Fruit fly (Drosophila melanogaster) whole organism: Measurements from ENCODE around the gene CG32507.

Experiments used
- CG8478 ChIP-seq: fragments of >200 bp; optimal IDR thresholded peaks from 2 replicates; lab custom pipeline; 2018; ENCODE audit warnings: inconsistent platforms
- Dll ChIP-seq: fragments of >200 bp; optimal IDR thresholded peaks from 2 replicates; lab custom pipeline; 2017
- EcR ChIP-seq, 2 experiments: fragments of >200 bp; optimal IDR thresholded peaks; 2 replicates each; lab custom pipeline; 2017; ENCODE audit warnings: missing biosample characterization in 2 of 2, missing genetic modification characterization in 2 of 2, missing genetic modification reagents in 2 of 2
- pan ChIP-seq: fragments of >200 bp; optimal IDR thresholded peaks from 2 replicates; lab custom pipeline; 2017
- psq ChIP-seq: fragments of >200 bp; optimal IDR thresholded peaks from 2 replicates; lab custom pipeline; 2017
- usp ChIP-seq: fragments of >200 bp; optimal IDR thresholded peaks from 2 replicates; lab custom pipeline; 2017; ENCODE audit warnings: missing biosample characterization, missing genetic modification characterization, mixed read lengths

Gene CG32507

DNA sequence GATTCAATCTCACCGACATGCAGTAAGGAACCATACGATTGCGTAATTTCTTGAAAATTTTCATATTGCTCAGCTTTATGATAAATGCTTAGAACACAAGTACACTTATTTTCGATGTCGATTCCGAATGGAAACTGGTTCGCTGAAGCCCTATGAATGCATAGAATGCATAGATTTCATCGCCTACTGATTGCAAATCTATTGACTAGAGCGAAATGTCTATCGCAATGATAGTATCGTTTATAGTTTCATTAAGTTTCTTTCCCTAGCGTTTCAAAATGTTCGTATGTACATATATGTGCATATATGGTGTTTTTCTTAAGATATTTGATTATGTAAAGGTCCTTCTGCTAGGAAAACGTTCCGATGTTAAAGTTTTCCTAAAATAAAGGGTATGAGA is at the start of gene CG32507:
Gene CG32507, minus strand, starts transcription at position 101 of the 400 bp plus-strand sequence.
- no peak for TF ChIP-seq pan (lab: Kevin White, UChicago)
- TF ChIP-seq psq (lab: Kevin White, UChicago) = no peak
- no peak for TF ChIP-seq Dll (lab: Kevin White, UChicago)
- TF ChIP-seq CG8478 (lab: Kevin White, UChicago) = no peak
- no peak for TF ChIP-seq EcR (GFP tag; optimal IDR thresholded peaks at IDR 0.05; lab: Kevin White, UChicago)
- no peak for TF ChIP-seq usp (GFP tag; lab: Kevin White, UChicago)

DNA sequence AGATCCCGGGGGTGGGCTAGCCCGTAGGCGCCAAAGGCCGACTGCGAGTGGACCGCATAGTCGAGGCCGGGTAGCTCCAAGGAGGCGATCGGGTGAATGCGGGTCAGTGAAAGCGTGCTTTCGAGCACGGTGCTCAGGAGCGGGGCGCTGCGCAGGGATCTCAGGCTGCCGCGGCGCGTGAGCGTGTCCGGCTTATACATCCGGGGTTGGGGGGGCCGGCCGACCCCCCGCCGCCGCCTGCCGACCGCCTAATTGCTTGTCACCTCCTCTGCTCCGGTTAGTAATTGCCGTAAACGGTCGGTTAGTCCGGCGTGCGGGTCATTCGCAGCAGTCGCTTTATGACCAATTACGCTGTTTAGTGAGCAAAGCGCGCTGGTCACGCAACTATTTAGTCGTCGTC is 45.1 kb upstream of the CG32507 start:
- no peak for TF ChIP-seq pan (lab: Kevin White, UChicago)
- TF ChIP-seq usp (GFP tag; lab: Kevin White, UChicago) = no peak
- TF ChIP-seq EcR (GFP tag; optimal IDR thresholded peaks at IDR 0.05; lab: Kevin White, UChicago) = no peak
- no peak for TF ChIP-seq psq (lab: Kevin White, UChicago)
- TF ChIP-seq Dll (lab: Kevin White, UChicago) = no peak
- no peak for TF ChIP-seq CG8478 (lab: Kevin White, UChicago)

DNA sequence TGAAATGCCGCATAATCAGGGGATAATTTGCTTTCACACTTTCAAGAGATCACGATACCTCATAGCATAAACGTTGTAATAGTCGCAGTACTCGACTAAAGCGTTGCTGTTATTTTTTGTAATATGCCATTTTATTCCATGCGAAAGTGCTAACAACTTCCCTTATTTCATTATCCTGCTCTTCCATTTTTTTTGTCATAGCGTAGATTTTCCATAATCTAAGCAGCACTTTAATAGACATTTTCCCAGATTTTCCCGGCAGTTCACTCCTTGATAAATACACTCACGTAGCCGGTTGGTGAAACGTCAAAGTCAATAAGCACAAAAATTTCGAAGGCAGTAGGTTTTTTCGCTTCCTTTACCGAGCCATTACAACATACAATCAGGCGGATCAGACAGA is 40.8 kb upstream of the CG32507 start, which contains the start of gene CG15450:
Gene CG15450, plus strand, starts transcription at position 301 of the 400 bp plus-strand sequence.
- TF ChIP-seq CG8478 (lab: Kevin White, UChicago) (no peak), usp (GFP tag; lab: Kevin White, UChicago) (no peak), EcR (GFP tag; optimal IDR thresholded peaks at IDR 0.05; lab: Kevin White, UChicago) (no peak), pan (lab: Kevin White, UChicago) (no peak), psq (lab: Kevin White, UChicago) (no peak), Dll (lab: Kevin White, UChicago) (no peak)

DNA sequence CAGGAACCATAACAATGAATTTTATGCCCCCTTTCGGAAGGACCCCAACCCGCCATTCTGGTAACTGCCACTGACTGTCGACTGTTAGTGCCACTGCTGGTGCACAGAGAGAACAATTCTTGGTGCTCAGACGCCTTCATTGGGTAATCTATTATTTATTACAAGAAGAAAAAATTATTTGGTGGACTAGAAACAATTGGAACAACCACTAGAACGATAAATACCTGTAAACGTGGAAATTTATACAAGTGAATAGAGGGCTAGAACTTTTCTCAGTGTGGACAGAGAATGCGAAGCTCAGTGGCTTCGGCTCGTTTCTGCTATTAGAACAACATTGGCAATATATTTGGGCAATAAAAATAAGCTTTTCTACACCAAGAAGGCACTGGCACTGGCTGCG is 16.5 kb upstream of the CG32507 start:
- TF ChIP-seq psq (lab: Kevin White, UChicago) (no peak), pan (lab: Kevin White, UChicago) (no peak), CG8478 (lab: Kevin White, UChicago) (no peak), Dll (lab: Kevin White, UChicago) (no peak)

DNA sequence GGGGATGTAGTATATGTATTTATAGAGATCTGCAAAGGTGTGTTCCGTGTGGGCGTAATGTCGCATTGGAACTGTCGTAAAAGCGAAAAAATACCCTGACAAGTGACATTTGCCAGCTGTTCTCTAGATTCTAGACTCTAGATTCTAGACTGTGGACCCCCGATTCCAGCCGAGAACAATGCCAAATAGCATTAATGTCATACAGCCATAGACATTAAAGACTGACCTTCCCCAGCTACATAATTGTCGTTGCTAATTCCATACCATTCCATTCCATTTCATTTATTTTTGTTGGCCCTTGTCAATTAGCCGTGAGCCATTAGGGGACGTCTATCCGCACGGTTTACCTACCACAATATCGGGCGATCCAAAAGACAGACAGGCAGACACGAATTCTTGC is 4.7 kb downstream of the CG32507 start:
- TF ChIP-seq Dll (lab: Kevin White, UChicago) = no peak
- TF ChIP-seq CG8478 (lab: Kevin White, UChicago) = no peak
- TF ChIP-seq EcR (GFP tag; optimal IDR thresholded peaks at IDR 0.05; lab: Kevin White, UChicago) = no peak
- TF ChIP-seq pan (lab: Kevin White, UChicago) = no peak
- no peak for TF ChIP-seq psq (lab: Kevin White, UChicago)
- no peak for TF ChIP-seq usp (GFP tag; lab: Kevin White, UChicago)

DNA sequence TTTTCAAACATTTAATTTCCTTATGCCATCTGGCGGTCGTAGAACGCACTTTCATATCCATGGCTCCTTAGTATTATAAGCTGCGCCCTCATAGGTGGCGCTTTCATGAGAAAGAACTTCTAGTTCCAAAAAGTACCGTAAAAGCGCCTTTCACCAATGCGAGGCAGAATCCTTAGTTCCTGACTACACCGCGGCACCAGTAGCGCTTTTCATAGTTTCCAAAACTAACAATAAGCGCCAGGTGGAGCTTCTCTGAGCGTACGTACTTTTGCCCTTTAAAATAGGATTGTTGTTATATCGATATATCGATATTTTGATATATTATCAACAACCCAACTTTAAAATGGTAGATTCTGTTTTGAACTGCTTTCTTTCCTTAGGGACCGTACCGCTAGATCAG is 20.6 kb downstream of the CG32507 start:
- TF ChIP-seq usp (GFP tag; lab: Kevin White, UChicago) (no peak), Dll (lab: Kevin White, UChicago) (no peak), EcR (GFP tag; optimal IDR thresholded peaks at IDR 0.05; lab: Kevin White, UChicago) (no peak), psq (lab: Kevin White, UChicago) (no peak), CG8478 (lab: Kevin White, UChicago) (no peak), pan (lab: Kevin White, UChicago) (no peak)

DNA sequence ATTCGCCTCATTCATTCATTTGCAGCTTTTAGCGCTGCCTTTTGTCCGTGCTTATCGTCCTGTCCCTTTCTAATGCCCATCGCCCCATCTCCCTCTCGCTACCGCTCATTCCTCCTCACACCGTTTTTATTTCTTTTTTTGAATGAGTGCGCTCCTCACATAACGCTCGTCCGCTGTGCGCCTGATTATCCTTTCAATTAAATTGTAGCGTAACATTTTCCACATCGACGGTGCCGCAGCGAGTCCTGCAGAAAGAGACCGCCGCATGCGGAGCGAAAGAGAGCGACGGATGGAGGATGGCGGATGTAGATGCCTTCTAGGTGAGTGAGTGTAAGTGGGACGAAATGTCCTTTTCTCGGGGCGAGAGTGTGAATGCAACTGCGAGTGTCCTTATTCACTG is 24.1 kb downstream of the CG32507 start:
- TF ChIP-seq usp (GFP tag; lab: Kevin White, UChicago) (no peak), CG8478 (lab: Kevin White, UChicago) (no peak), pan (lab: Kevin White, UChicago) (no peak), Dll (lab: Kevin White, UChicago) (no peak), psq (lab: Kevin White, UChicago) (no peak), EcR (GFP tag; optimal IDR thresholded peaks at IDR 0.05; lab: Kevin White, UChicago) (no peak)

DNA sequence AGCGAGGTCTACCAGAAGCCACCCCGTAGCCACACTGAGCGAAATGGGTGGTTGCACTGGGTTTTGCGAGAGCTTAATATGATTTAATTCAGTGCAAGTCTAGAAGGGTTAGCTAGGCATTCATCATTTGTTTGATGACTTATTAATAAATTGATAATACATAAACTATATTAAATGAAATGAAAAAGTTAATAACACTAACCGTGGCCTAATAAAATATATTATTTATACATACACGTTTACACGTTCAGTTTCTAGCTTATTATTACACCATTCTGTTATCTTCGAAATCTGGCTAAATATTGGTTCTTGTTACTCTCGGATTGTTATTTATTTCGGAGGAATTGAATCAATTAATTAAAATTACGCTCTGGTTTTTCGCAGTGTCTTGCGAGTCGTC is 24.6 kb downstream of the CG32507 start:
- TF ChIP-seq EcR (GFP tag; optimal IDR thresholded peaks at IDR 0.05; lab: Kevin White, UChicago) (no peak), psq (lab: Kevin White, UChicago) (no peak)

DNA sequence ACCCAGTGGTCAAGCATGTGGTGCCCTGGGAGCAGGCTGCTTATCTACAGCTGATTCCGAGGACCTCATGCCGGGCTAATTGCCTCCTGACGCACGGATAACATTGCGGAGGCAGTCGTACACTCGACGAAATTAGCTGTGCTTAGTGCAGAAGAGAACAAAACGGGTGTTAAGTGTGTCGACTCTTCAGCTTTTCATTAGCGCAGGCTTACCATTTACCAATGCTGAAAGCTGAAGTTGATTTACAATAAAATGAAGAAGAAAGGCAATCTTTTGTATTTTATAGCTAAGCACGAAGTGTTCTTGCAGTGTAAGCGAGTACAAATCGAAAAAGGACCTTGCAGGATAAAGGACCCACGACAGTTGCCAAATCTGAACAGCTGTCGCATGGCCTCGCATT is 27.9 kb downstream of the CG32507 start:
- TF ChIP-seq pan (lab: Kevin White, UChicago) (no peak), CG8478 (lab: Kevin White, UChicago) (no peak), usp (GFP tag; lab: Kevin White, UChicago) (no peak), EcR (GFP tag; optimal IDR thresholded peaks at IDR 0.05; lab: Kevin White, UChicago) (no peak), Dll (lab: Kevin White, UChicago) (no peak), psq (lab: Kevin White, UChicago) (no peak)

DNA sequence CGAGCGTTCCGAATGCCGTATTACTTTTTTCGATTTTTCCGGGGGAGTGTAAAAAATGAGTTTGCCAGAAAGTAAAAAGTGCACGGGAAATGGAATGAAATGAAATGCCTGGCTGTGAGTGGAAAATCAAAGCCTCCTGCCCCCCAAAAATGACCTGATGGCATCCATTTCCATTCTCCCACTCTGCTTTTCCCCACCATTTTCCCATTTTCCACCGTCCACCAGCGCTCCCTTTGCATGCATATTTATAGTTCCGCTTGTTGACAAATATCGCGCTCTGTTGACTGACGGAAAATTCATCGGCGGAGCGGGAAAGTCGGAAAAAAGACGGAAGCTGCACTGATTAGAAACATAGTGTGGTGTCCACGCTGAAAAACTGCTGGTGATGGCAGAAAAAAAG is 35.2 kb downstream of the CG32507 start, which contains the start of gene CG15452:
Gene CG15452, minus strand, starts transcription at position 101 of the 400 bp plus-strand sequence.
- TF ChIP-seq pan (lab: Kevin White, UChicago) (no peak), usp (GFP tag; lab: Kevin White, UChicago) (no peak)

DNA sequence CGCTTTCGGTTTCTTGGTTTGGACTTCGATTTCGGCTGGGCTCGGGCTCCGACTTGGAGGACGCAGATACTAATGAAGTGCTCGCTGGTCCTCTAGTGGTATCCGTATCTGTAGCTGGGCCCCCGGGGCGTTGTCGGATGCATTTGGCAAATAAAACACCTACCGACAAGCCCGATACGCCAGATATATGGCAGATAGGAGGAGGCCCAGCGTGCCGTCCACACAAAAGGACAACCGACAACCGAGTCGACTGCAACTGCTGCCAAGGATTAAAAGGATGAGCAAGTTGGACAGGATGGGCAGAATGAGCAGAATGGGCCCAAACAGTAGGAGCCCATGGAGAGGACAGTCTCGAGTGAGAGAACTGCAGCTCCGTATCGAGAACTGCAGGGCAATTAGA is 41.4 kb downstream of the CG32507 start:
- no peak for TF ChIP-seq usp (GFP tag; lab: Kevin White, UChicago)
- TF ChIP-seq CG8478 (lab: Kevin White, UChicago) = no peak
- no peak for TF ChIP-seq psq (lab: Kevin White, UChicago)
- TF ChIP-seq Dll (lab: Kevin White, UChicago) = no peak
- no peak for TF ChIP-seq EcR (GFP tag; optimal IDR thresholded peaks at IDR 0.05; lab: Kevin White, UChicago)

DNA sequence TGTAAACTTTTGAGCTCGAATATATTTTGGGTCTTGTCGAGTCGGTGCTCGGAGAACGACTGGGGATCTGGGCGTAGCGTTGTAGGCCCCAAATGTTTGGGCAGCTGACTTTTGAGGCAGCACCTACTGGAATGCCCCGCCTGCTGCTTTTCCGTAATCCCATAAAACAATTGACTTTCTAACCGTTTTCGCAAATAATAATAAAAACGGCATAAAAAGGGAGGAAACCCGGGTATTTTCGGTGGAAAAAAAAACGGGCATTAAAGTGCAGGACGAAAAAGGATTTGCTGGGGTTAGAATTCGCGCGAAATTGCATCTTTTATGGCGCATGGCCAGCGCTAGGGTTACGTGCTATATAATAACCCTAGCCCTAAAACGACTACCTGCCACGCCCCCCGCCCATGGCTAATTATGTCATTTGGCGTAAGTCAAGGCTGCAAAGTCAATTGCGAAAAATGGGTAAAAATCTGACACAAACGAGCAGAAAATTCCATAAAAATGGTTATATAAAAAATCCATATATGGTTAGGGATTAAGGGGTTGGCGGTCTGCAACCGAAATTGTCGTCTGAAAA is 45.0 kb downstream of the CG32507 start, which contains the start of gene CG1324:
Gene CG1324, minus strand, starts transcription at position 51 of the 574 bp plus-strand sequence.
- TF ChIP-seq EcR (GFP tag; optimal IDR thresholded peaks at IDR 0.05; lab: Kevin White, UChicago) = no peak
- no peak for TF ChIP-seq psq (lab: Kevin White, UChicago)
- no peak for TF ChIP-seq Dll (lab: Kevin White, UChicago)
- no peak for TF ChIP-seq CG8478 (lab: Kevin White, UChicago)
- no peak for TF ChIP-seq pan (lab: Kevin White, UChicago)
- TF ChIP-seq usp (GFP tag; lab: Kevin White, UChicago) = no peak
